Fruit fly (Drosophila melanogaster) whole organism, pupa: ENCODE data around the gene spartin.

Experiments used
- EcR ChIP-seq: fragments of 200-800 bp; sonication (Bioruptor generic); optimal IDR thresholded peaks from 3 replicates; lab custom pipeline; 2019; ENCODE audit warnings: missing biosample characterization, missing genetic modification characterization, mild to moderate bottlenecking, moderate library complexity, missing genetic modification reagents
- Pif1B ChIP-seq: fragments of 200-800 bp; sonication (Bioruptor generic); optimal IDR thresholded peaks from 3 replicates; lab custom pipeline; 2016; ENCODE audit warnings: missing biosample characterization, missing genetic modification characterization

- TF ChIP-seq EcR (GFP tag; lab: Kevin White, UChicago): no peak
- no peak for TF ChIP-seq Pif1B (GFP tag; lab: Kevin White, UChicago)
Observed at dm6 chr3R:4690508-4690907, 35.9 kb downstream of the spartin start, which contains the start of gene CG33927.
